Worm (Caenorhabditis elegans) whole organism, early embryonic: ENCODE measurements around the gene sbt-1.

ENCODE experiments used
- F13C5.2 ChIP-seq: sonication (generic microtip); optimal IDR thresholded peaks from 2 replicates; lab custom pipeline; 2017; ENCODE audit warnings: mild to moderate bottlenecking, missing genetic modification characterization, inconsistent platforms, missing compliant biosample characterization
- aly-1 ChIP-seq: sonication (generic microtip); optimal IDR thresholded peaks from 2 replicates; lab custom pipeline; 2016; ENCODE audit warnings: missing genetic modification characterization, missing compliant biosample characterization
- ama-1 ChIP-seq: fragments of 150-350 bp; optimal IDR thresholded peaks from 2 replicates; lab custom pipeline; 2014
- ceh-36 ChIP-seq: sonication (generic microtip); optimal IDR thresholded peaks from 2 replicates; lab custom pipeline; 2016; ENCODE audit warnings: missing genetic modification characterization, inconsistent platforms, missing compliant biosample characterization
- ets-7 ChIP-seq: sonication (generic microtip); optimal IDR thresholded peaks from 2 replicates; lab custom pipeline; 2016; ENCODE audit warnings: missing genotype, missing genetic modification characterization, missing compliant biosample characterization
- flt-1 ChIP-seq: fragments of 200-800 bp; sonication (Bioruptor generic); IDR thresholded peaks from 2 replicates; pipeline ENCODE4 v1.3.6; 2022; ENCODE audit warnings: missing genetic modification characterization, missing compliant biosample characterization
- hmbx-1 ChIP-seq: sonication (generic microtip); optimal IDR thresholded peaks from 2 replicates; lab custom pipeline; 2016; ENCODE audit warnings: mild to moderate bottlenecking, missing genetic modification characterization, missing compliant biosample characterization
- hmg-4 ChIP-seq: fragments of 200-800 bp; sonication (Bioruptor generic); optimal IDR thresholded peaks from 2 replicates; lab custom pipeline; 2018; ENCODE audit warnings: mild to moderate bottlenecking, missing genetic modification characterization, missing compliant biosample characterization
- pes-1 ChIP-seq: fragments of 200-800 bp; sonication (Bioruptor generic); IDR thresholded peaks from 2 replicates; pipeline ENCODE4 v1.3.6; 2022; ENCODE audit warnings: missing genetic modification reagents, missing genetic modification characterization, missing compliant biosample characterization
- scrt-1 ChIP-seq: fragments of 200-800 bp; sonication (Bioruptor generic); IDR thresholded peaks from 2 replicates; pipeline ENCODE4 v1.3.6; 2022; ENCODE audit warnings: missing genetic modification characterization, missing compliant biosample characterization
- sea-1 ChIP-seq: fragments of 200-800 bp; sonication (Bioruptor generic); conservative IDR thresholded peaks from 2 replicates; pipeline ENCODE4 v1.3.6; 2022; ENCODE audit warnings: missing genetic modification characterization, missing compliant biosample characterization
- tbx-11 ChIP-seq: fragments of 200-800 bp; sonication (Bioruptor generic); IDR thresholded peaks from 2 replicates; pipeline ENCODE4 v1.3.6; 2022; ENCODE audit warnings: missing genetic modification characterization, missing compliant biosample characterization
- tra-4 ChIP-seq: sonication (generic microtip); optimal IDR thresholded peaks from 2 replicates; lab custom pipeline; 2017; ENCODE audit warnings: missing genetic modification characterization, missing compliant biosample characterization

DNA sequence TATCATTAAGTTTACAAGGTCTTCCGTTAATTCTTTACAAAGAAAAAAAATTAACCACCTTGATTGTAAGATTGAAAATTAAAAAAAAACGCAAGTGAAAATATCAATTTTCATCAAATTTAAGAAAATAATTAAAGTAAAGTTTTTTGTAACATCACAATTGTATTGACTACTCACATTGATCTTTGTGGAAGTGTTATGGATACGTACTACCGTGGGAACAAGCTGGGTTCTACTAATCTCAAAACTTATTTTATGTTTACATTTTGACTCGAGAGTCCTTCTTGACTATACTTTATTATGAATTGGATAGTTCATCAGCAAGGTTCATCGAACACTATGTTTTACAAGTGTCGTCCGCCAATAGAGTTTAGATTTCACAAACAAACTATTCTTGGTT lies 830 bp upstream of the sbt-1 start, which contains the start of gene num-1:
- TF ChIP-seq ama-1 = no peak
- no peak for TF ChIP-seq F13C5.2 (tag; lab: Kevin White, UChicago)
- TF ChIP-seq sea-1 (GFP tag; lab: Robert Waterston, UW) = no peak
- TF ChIP-seq hmg-4 (GFP tag; lab: Kevin White, UChicago) = no peak
- TF ChIP-seq scrt-1 (GFP tag; lab: Robert Waterston, UW) = no peak
- TF ChIP-seq tbx-11 (GFP tag; lab: Robert Waterston, UW) = no peak
- TF ChIP-seq hmbx-1 (tag; lab: Kevin White, UChicago) = no peak
- TF ChIP-seq tra-4 (tag; lab: Kevin White, UChicago) = no peak
- no peak for TF ChIP-seq pes-1 (GFP tag; lab: Robert Waterston, UW)
- TF ChIP-seq ceh-36 = no peak
- TF ChIP-seq flt-1 = no peak
- no peak for TF ChIP-seq ets-7
- TF ChIP-seq aly-1 (tag; lab: Kevin White, UChicago) = no peak
